Worm (Caenorhabditis elegans) whole organism, L3 larva: Measurements from ENCODE around the gene mrps-5.

Experiments used
- aly-2 ChIP-seq: fragments of 150-350 bp; optimal IDR thresholded peaks from 2 replicates; lab custom pipeline; 2014; ENCODE audit warnings: missing biosample characterization, missing genetic modification characterization
- ama-1 ChIP-seq: fragments of 150-350 bp; optimal IDR thresholded peaks from 2 replicates; lab custom pipeline; 2018
- ceh-16 ChIP-seq: sonication (generic microtip); optimal IDR thresholded peaks from 2 replicates; lab custom pipeline; 2017; ENCODE audit warnings: missing biosample characterization, missing genetic modification characterization
- ceh-28 ChIP-seq: fragments of 150-350 bp; optimal IDR thresholded peaks from 2 replicates; lab custom pipeline; 2014; ENCODE audit warnings: missing biosample characterization, missing genetic modification reagents, missing genetic modification characterization
- ceh-9 ChIP-seq: sonication (generic microtip); optimal IDR thresholded peaks from 2 replicates; lab custom pipeline; 2018; ENCODE audit warnings: missing biosample characterization, missing genetic modification characterization
- daf-12 ChIP-seq: fragments of 150-350 bp; optimal IDR thresholded peaks from 2 replicates; lab custom pipeline; 2014; ENCODE audit warnings: missing biosample characterization, missing genetic modification reagents, missing genetic modification characterization
- egl-27 ChIP-seq: sonication (generic microtip); optimal IDR thresholded peaks from 4 replicates; lab custom pipeline; 2017; ENCODE audit warnings: missing biosample characterization, missing genetic modification reagents, missing genetic modification characterization
- egl-5 ChIP-seq: fragments of 150-350 bp; optimal IDR thresholded peaks from 2 replicates; lab custom pipeline; 2017; ENCODE audit warnings: missing biosample characterization, missing genetic modification reagents, missing genetic modification characterization, inconsistent platforms
- elt-2 ChIP-seq: sonication (generic microtip); optimal IDR thresholded peaks from 2 replicates; lab custom pipeline; 2016; ENCODE audit warnings: missing genetic modification reagents, mild to moderate bottlenecking, missing genetic modification characterization, missing compliant biosample characterization
- eor-1 ChIP-seq, 2 experiments: fragments of 150-350 bp; optimal IDR thresholded peaks; 2 replicates each; lab custom pipeline; 2014 to 2018; ENCODE audit warnings: missing biosample characterization in 2 of 2, missing genetic modification characterization in 2 of 2
- fkh-2 ChIP-seq: fragments of 150-350 bp; optimal IDR thresholded peaks from 2 replicates; lab custom pipeline; 2014; ENCODE audit warnings: missing biosample characterization, missing genetic modification reagents, missing genetic modification characterization
- fos-1 ChIP-seq: fragments of 150-350 bp; optimal IDR thresholded peaks from 2 replicates; lab custom pipeline; 2014; ENCODE audit warnings: missing biosample characterization, missing genetic modification characterization
- hmg-11 ChIP-seq: sonication (generic microtip); optimal IDR thresholded peaks from 2 replicates; lab custom pipeline; 2016; ENCODE audit warnings: missing genetic modification characterization, missing compliant biosample characterization
- lin-15B ChIP-seq: fragments of 150-350 bp; optimal IDR thresholded peaks from 2 replicates; lab custom pipeline; 2014; ENCODE audit warnings: missing biosample characterization, missing genetic modification characterization
- lin-39 ChIP-seq: fragments of 150-350 bp; optimal IDR thresholded peaks from 2 replicates; lab custom pipeline; 2018; ENCODE audit warnings: missing biosample characterization, missing genetic modification reagents, missing genetic modification characterization
- lsy-12 ChIP-seq: sonication (generic microtip); optimal IDR thresholded peaks from 2 replicates; lab custom pipeline; 2016; ENCODE audit warnings: mild to moderate bottlenecking, missing genetic modification characterization, missing compliant biosample characterization
- mml-1 ChIP-seq: fragments of 150-350 bp; sonication (generic microtip); optimal IDR thresholded peaks from 3 replicates; lab custom pipeline; 2014; ENCODE audit warnings: missing biosample characterization, missing genetic modification characterization
- nfya-1 ChIP-seq: sonication (generic microtip); optimal IDR thresholded peaks from 2 replicates; lab custom pipeline; 2017; ENCODE audit warnings: missing genetic modification characterization, mild to moderate bottlenecking, missing compliant biosample characterization, antibody characterized with exemption, moderate library complexity; ENCODE audit not compliant: insufficient read depth
- nhr-11 ChIP-seq: fragments of 150-350 bp; optimal IDR thresholded peaks from 2 replicates; lab custom pipeline; 2014; ENCODE audit warnings: missing biosample characterization, missing genetic modification characterization
- nhr-23 ChIP-seq: fragments of 150-350 bp; optimal IDR thresholded peaks from 2 replicates; lab custom pipeline; 2014; ENCODE audit warnings: missing biosample characterization, missing genetic modification reagents, missing genetic modification characterization
- nhr-237 ChIP-seq: fragments of 150-350 bp; optimal IDR thresholded peaks from 2 replicates; lab custom pipeline; 2014; ENCODE audit warnings: missing biosample characterization, missing genetic modification characterization
- nhr-25 ChIP-seq: sonication (generic microtip); optimal IDR thresholded peaks from 2 replicates; lab custom pipeline; 2017; ENCODE audit warnings: missing biosample characterization, missing genetic modification characterization
- nhr-43 ChIP-seq: sonication (generic microtip); optimal IDR thresholded peaks from 2 replicates; lab custom pipeline; 2016; ENCODE audit warnings: mild to moderate bottlenecking, missing genetic modification characterization, missing compliant biosample characterization; ENCODE audit not compliant: poor library complexity, severe bottlenecking
- nhr-67 ChIP-seq: fragments of 150-350 bp; optimal IDR thresholded peaks from 2 replicates; lab custom pipeline; 2014; ENCODE audit warnings: missing biosample characterization, missing genetic modification characterization
- nhr-76 ChIP-seq: fragments of 150-350 bp; sonication (generic microtip); optimal IDR thresholded peaks from 5 replicates; lab custom pipeline; 2014; ENCODE audit warnings: missing biosample characterization, missing genetic modification characterization
- nhr-77 ChIP-seq: fragments of 150-350 bp; optimal IDR thresholded peaks from 2 replicates; lab custom pipeline; 2014; ENCODE audit warnings: missing biosample characterization, missing genetic modification characterization
- pha-4 ChIP-seq: fragments of 150-350 bp; optimal IDR thresholded peaks from 2 replicates; lab custom pipeline; 2014; ENCODE audit warnings: missing biosample characterization, missing genetic modification reagents, missing genetic modification characterization
- snpc-4 ChIP-seq: fragments of 150-350 bp; optimal IDR thresholded peaks from 2 replicates; lab custom pipeline; 2014; ENCODE audit warnings: missing biosample characterization, missing genetic modification characterization
- tbx-2 ChIP-seq: sonication (generic microtip); optimal IDR thresholded peaks from 2 replicates; lab custom pipeline; 2016; ENCODE audit warnings: mild to moderate bottlenecking, missing genetic modification characterization, missing compliant biosample characterization
- unc-39 ChIP-seq: sonication (generic microtip); optimal IDR thresholded peaks from 4 replicates; lab custom pipeline; 2017; ENCODE audit warnings: missing biosample characterization, missing genetic modification characterization
- unc-62 ChIP-seq: fragments of 150-350 bp; sonication (generic microtip); optimal IDR thresholded peaks from 4 replicates; lab custom pipeline; 2014; ENCODE audit warnings: missing biosample characterization, missing genetic modification reagents, missing genetic modification characterization
- zag-1 ChIP-seq: fragments of 150-350 bp; optimal IDR thresholded peaks from 2 replicates; lab custom pipeline; 2014; ENCODE audit warnings: missing biosample characterization, missing genetic modification characterization
- ztf-4 ChIP-seq: fragments of 150-350 bp; optimal IDR thresholded peaks from 2 replicates; lab custom pipeline; 2014; ENCODE audit warnings: missing biosample characterization, missing genetic modification characterization

mrps-5 gene

ce11 chrV:12596196-12596595 is 32.9 kb downstream of the mrps-5 start, which contains the start of gene mma-1:
TSS of gene mma-1 (minus strand) at chrV:12596296.
- TF ChIP-seq ceh-16 (tag; lab: Kevin White, UChicago) (no peak), egl-27 (tag; lab: Kevin White, UChicago) (no peak), daf-12 (tag; lab: Kevin White, UChicago) (no peak), nhr-76 (tag; lab: Kevin White, UChicago) (no peak), ceh-9 (tag; lab: Kevin White, UChicago) (no peak), nhr-11 (tag; lab: Kevin White, UChicago) (no peak), fos-1 (tag; lab: Kevin White, UChicago) (no peak), nhr-23 (tag; lab: Kevin White, UChicago) (no peak), nhr-67 (tag; lab: Kevin White, UChicago) (no peak)

ce11 chrV:12596795-12597194 is 33.5 kb downstream of the mrps-5 start:
- TF ChIP-seq elt-2: peak; percentile 45
- TF ChIP-seq ceh-28 (tag; lab: Kevin White, UChicago): no peak
- peak; percentile 77 for TF ChIP-seq egl-5 (tag; lab: Kevin White, UChicago)
- TF ChIP-seq pha-4 (tag; lab: Kevin White, UChicago): no peak
- TF ChIP-seq nfya-1: peak; percentile 51
- TF ChIP-seq hmg-11 (tag; lab: Kevin White, UChicago): peak; percentile 41
- peak; percentile 57 for TF ChIP-seq lin-39 (tag; lab: Kevin White, UChicago)
- peak; percentile 56 for TF ChIP-seq nhr-23 (tag; lab: Kevin White, UChicago)
- peak; percentile 16 for TF ChIP-seq tbx-2 (tag; lab: Kevin White, UChicago)
- no peak for TF ChIP-seq nhr-67 (tag; lab: Kevin White, UChicago)
- TF ChIP-seq lsy-12 (tag; lab: Kevin White, UChicago): peak; percentile 42
- peak; percentile 34 for TF ChIP-seq egl-27 (tag; lab: Kevin White, UChicago)
- no peak for TF ChIP-seq ceh-16 (tag; lab: Kevin White, UChicago)
- peak; percentile 71 for TF ChIP-seq nhr-25 (tag; lab: Kevin White, UChicago)
- peak; percentile 19 for TF ChIP-seq nhr-43 (tag; lab: Kevin White, UChicago)

DNA sequence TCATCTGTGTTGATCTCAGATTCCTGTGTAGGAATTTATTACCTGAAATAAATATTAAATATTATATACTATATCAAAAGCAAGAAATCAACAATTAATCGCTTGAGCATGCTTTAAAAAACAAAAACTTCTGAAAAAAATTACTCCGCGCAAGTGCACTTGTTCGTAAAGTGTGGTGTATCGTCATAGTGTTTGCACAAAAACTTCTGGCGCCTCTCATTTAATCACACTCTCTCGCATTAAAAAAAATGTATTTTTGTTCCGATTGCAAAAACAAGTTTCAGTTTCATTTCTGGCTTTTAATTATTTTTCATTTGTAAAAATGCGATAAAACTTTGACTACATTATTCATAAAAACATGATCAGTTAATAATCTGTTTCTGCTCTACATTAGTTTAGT is 35.8 kb downstream of the mrps-5 start, which contains the start of the genes C14C10.10 and ril-2:
Gene C14C10.10 (minus strand): TSS at position 19 of the 400 bp plus-strand sequence.
Gene ril-2 (minus strand): TSS at position 48 of the 400 bp plus-strand sequence.
- TF ChIP-seq nhr-25 (tag; lab: Kevin White, UChicago) (no peak), nfya-1 (peak; percentile 34)

- TF ChIP-seq ztf-4 (no peak), unc-39 (no peak), elt-2 (peak; percentile 16), unc-62 (GFP tag; lab: Kevin White, UChicago) (no peak), hmg-11 (tag; lab: Kevin White, UChicago) (peak; percentile 27), fkh-2 (tag; lab: Kevin White, UChicago) (no peak), pha-4 (tag; lab: Kevin White, UChicago) (peak; percentile 55), nhr-25 (tag; lab: Kevin White, UChicago) (no peak)
Observed at ce11 chrV:12599510-12600242, 36.4 kb downstream of the mrps-5 start, which contains the start of gene C14C10.5. TSS of gene C14C10.5 (plus strand) at chrV:12600192.

ce11 chrV:12601835-12602234 is 38.5 kb downstream of the mrps-5 start:
- TF ChIP-seq snpc-4 (tag; lab: Kevin White, UChicago): no peak
- TF ChIP-seq ceh-28 (tag; lab: Kevin White, UChicago): no peak
- TF ChIP-seq eor-1 (tag; optimal IDR thresholded peaks at IDR 0.05; lab: Kevin White, UChicago): no peak
- TF ChIP-seq lin-15B (tag; lab: Kevin White, UChicago): no peak
- no peak for TF ChIP-seq nfya-1
- no peak for TF ChIP-seq nhr-77 (tag; lab: Kevin White, UChicago)
- no peak for TF ChIP-seq aly-2
- no peak for TF ChIP-seq nhr-76 (tag; lab: Kevin White, UChicago)
- no peak for TF ChIP-seq fkh-2 (tag; lab: Kevin White, UChicago)
- no peak for TF ChIP-seq mml-1 (tag; lab: Kevin White, UChicago)
- TF ChIP-seq unc-39: no peak
- no peak for TF ChIP-seq elt-2
- TF ChIP-seq zag-1 (tag; lab: Kevin White, UChicago): no peak
- TF ChIP-seq ama-1 (lab: Kevin White, UChicago): no peak
- TF ChIP-seq nhr-237 (tag; lab: Kevin White, UChicago): no peak
